Worm (Caenorhabditis elegans) whole organism, early embryonic: ENCODE measurements around the gene rib-1.

Experiments
- F13C5.2 ChIP-seq: sonication (generic microtip); optimal IDR thresholded peaks from 2 replicates; lab custom pipeline; 2017; ENCODE audit warnings: mild to moderate bottlenecking, missing genetic modification characterization, inconsistent platforms, missing compliant biosample characterization
- ama-1 ChIP-seq: fragments of 150-350 bp; optimal IDR thresholded peaks from 2 replicates; lab custom pipeline; 2014
- flt-1 ChIP-seq: fragments of 200-800 bp; sonication (Bioruptor generic); IDR thresholded peaks from 2 replicates; pipeline ENCODE4 v1.3.6; 2022; ENCODE audit warnings: missing genetic modification characterization, missing compliant biosample characterization
- hmbx-1 ChIP-seq: sonication (generic microtip); optimal IDR thresholded peaks from 2 replicates; lab custom pipeline; 2016; ENCODE audit warnings: mild to moderate bottlenecking, missing genetic modification characterization, missing compliant biosample characterization
- scrt-1 ChIP-seq: fragments of 200-800 bp; sonication (Bioruptor generic); IDR thresholded peaks from 2 replicates; pipeline ENCODE4 v1.3.6; 2022; ENCODE audit warnings: missing genetic modification characterization, missing compliant biosample characterization
- sea-1 ChIP-seq: fragments of 200-800 bp; sonication (Bioruptor generic); conservative IDR thresholded peaks from 2 replicates; pipeline ENCODE4 v1.3.6; 2022; ENCODE audit warnings: missing genetic modification characterization, missing compliant biosample characterization

- TF ChIP-seq scrt-1 (GFP tag; lab: Robert Waterston, UW): no peak
- no peak for TF ChIP-seq ama-1 (lab: Kevin White, UChicago)
- no peak for TF ChIP-seq hmbx-1 (tag; lab: Kevin White, UChicago)
- no peak for TF ChIP-seq F13C5.2
- no peak for TF ChIP-seq sea-1 (GFP tag; lab: Robert Waterston, UW)
- TF ChIP-seq flt-1 (GFP tag; lab: Robert Waterston, UW): no peak
These were observed 29.9 kb upstream of the rib-1 start, which contains the start of gene M04B2.7 for ce11 chrIV:11548671-11549070.
